Fruit fly (Drosophila melanogaster) whole organism, embryonic: ENCODE measurements around the gene ZnT77C.

Experiments
- Abd-B ChIP-seq: fragments of 200-800 bp; sonication (Bioruptor generic); optimal IDR thresholded peaks from 2 replicates; lab custom pipeline; 2018; ENCODE audit warnings: missing biosample characterization, mild to moderate bottlenecking, missing genetic modification characterization, moderate library complexity
- Asciz ChIP-seq: fragments of 200-800 bp; sonication (Bioruptor generic); optimal IDR thresholded peaks from 2 replicates; lab custom pipeline; 2017; ENCODE audit warnings: missing biosample characterization, mild to moderate bottlenecking, missing genetic modification characterization, missing genetic modification reagents
- CG10654 ChIP-seq: fragments of 200-800 bp; sonication (Bioruptor generic); optimal IDR thresholded peaks from 2 replicates; lab custom pipeline; 2016; ENCODE audit warnings: missing biosample characterization, missing genetic modification characterization
- CG11504 ChIP-seq: fragments of 200-800 bp; sonication (Bioruptor generic); optimal IDR thresholded peaks from 3 replicates; lab custom pipeline; 2019; ENCODE audit warnings: missing biosample characterization, mild to moderate bottlenecking, missing genetic modification characterization, moderate library complexity
- CG12659 ChIP-seq: fragments of 200-800 bp; sonication (Bioruptor generic); optimal IDR thresholded peaks from 3 replicates; lab custom pipeline; 2017; ENCODE audit warnings: mild to moderate bottlenecking, missing biosample characterization, missing genetic modification reagents, missing genetic modification characterization
- CG14014 ChIP-seq: fragments of 200-800 bp; sonication (Bioruptor generic); IDR thresholded peaks from 2 replicates; pipeline ENCODE4 v1.3.6; 2022; ENCODE audit warnings: missing biosample characterization, missing genetic modification characterization
- CG14441 ChIP-seq: fragments of 200-800 bp; sonication (Bioruptor generic); IDR thresholded peaks from 2 replicates; pipeline ENCODE4 v1.3.6; 2022; ENCODE audit warnings: missing biosample characterization, missing genetic modification characterization
- CG14860 ChIP-seq: fragments of 200-800 bp; sonication (Bioruptor generic); IDR thresholded peaks from 3 replicates; pipeline ENCODE4 v1.3.6; 2022; ENCODE audit warnings: missing biosample characterization, missing genetic modification characterization; ENCODE audit not compliant: partially characterized antibody
- CG15269 ChIP-seq: fragments of 200-800 bp; sonication (Bioruptor generic); optimal IDR thresholded peaks from 2 replicates; lab custom pipeline; 2018; ENCODE audit warnings: missing biosample characterization, mild to moderate bottlenecking, missing genetic modification characterization, moderate library complexity
- CG17912 ChIP-seq: fragments of 200-800 bp; sonication (Bioruptor generic); optimal IDR thresholded peaks from 2 replicates; lab custom pipeline; 2018; ENCODE audit warnings: missing biosample characterization, mild to moderate bottlenecking, missing genetic modification characterization
- CG1792 ChIP-seq: fragments of 200-800 bp; sonication (Bioruptor generic); optimal IDR thresholded peaks from 2 replicates; lab custom pipeline; 2016; ENCODE audit warnings: missing biosample characterization, missing genetic modification characterization
- CG18619 ChIP-seq: fragments of 200-800 bp; sonication (Bioruptor generic); optimal IDR thresholded peaks from 3 replicates; lab custom pipeline; 2017; ENCODE audit warnings: missing biosample characterization, mild to moderate bottlenecking, missing genetic modification characterization
- CG18764 ChIP-seq: fragments of 200-800 bp; sonication (Bioruptor generic); optimal IDR thresholded peaks from 3 replicates; lab custom pipeline; 2016; ENCODE audit warnings: missing biosample characterization, missing genetic modification characterization
- CG2875 ChIP-seq: fragments of 200-800 bp; sonication (Bioruptor generic); optimal IDR thresholded peaks from 2 replicates; lab custom pipeline; 2017; ENCODE audit warnings: missing biosample characterization, mild to moderate bottlenecking, missing genetic modification characterization, missing genetic modification reagents
- CG31365 ChIP-seq: fragments of 200-800 bp; sonication (Bioruptor generic); optimal IDR thresholded peaks from 2 replicates; lab custom pipeline; 2018; ENCODE audit warnings: missing biosample characterization, mild to moderate bottlenecking, missing genetic modification characterization
- CG33213 ChIP-seq: fragments of 200-800 bp; sonication (Bioruptor generic); optimal IDR thresholded peaks from 3 replicates; lab custom pipeline; 2016; ENCODE audit warnings: missing biosample characterization, missing genetic modification characterization
- CG4424 ChIP-seq: fragments of 200-800 bp; sonication (Bioruptor generic); optimal IDR thresholded peaks from 3 replicates; lab custom pipeline; 2016; ENCODE audit warnings: missing biosample characterization, missing genetic modification characterization
- CG9215 ChIP-seq: fragments of 200-800 bp; sonication (Bioruptor generic); IDR thresholded peaks from 2 replicates; pipeline ENCODE4 v1.3.6; 2022; ENCODE audit warnings: missing biosample characterization, missing genetic modification characterization
- CG9437 ChIP-seq: fragments of 200-800 bp; sonication (Bioruptor generic); optimal IDR thresholded peaks from 2 replicates; lab custom pipeline; 2018; ENCODE audit warnings: missing biosample characterization, mild to moderate bottlenecking, missing genetic modification characterization
- D19A ChIP-seq: fragments of 200-800 bp; optimal IDR thresholded peaks from 3 replicates; lab custom pipeline; 2019; ENCODE audit warnings: missing biosample characterization, mild to moderate bottlenecking, missing genetic modification characterization, moderate library complexity
- Doc2 ChIP-seq: fragments of 200-800 bp; sonication (Bioruptor generic); IDR thresholded peaks from 2 replicates; pipeline ENCODE4 v1.3.6; 2022; ENCODE audit warnings: missing biosample characterization, missing genetic modification characterization
- Fer3 ChIP-seq: fragments of 200-800 bp; sonication (Bioruptor generic); optimal IDR thresholded peaks from 2 replicates; lab custom pipeline; 2018; ENCODE audit warnings: missing biosample characterization, mild to moderate bottlenecking, missing genetic modification characterization, moderate library complexity
- Kr ChIP-seq: fragments of 200-800 bp; sonication (Bioruptor generic); optimal IDR thresholded peaks from 2 replicates; lab custom pipeline; 2017; ENCODE audit warnings: missing biosample characterization, mild to moderate bottlenecking, missing genetic modification characterization
- MESR4 ChIP-seq: fragments of 200-800 bp; sonication (Bioruptor generic); optimal IDR thresholded peaks from 2 replicates; lab custom pipeline; 2018; ENCODE audit warnings: missing biosample characterization, mild to moderate bottlenecking, missing genetic modification characterization, moderate library complexity
- Med ChIP-seq: fragments of 200-800 bp; sonication (Bioruptor generic); peaks from one replicate; lab custom pipeline; 2016; ENCODE audit warnings: missing biosample characterization, missing genetic modification characterization, mild to moderate bottlenecking, inconsistent platforms, moderate library complexity
- Myb ChIP-seq: fragments of 200-800 bp; sonication (Bioruptor generic); optimal IDR thresholded peaks from 2 replicates; lab custom pipeline; 2016; ENCODE audit warnings: missing biosample characterization, missing genetic modification characterization
- Nf-YB ChIP-seq: fragments of 200-800 bp; sonication (Bioruptor generic); optimal IDR thresholded peaks from 3 replicates; lab custom pipeline; 2019; ENCODE audit warnings: missing biosample characterization, mild to moderate bottlenecking, missing genetic modification characterization, moderate library complexity
- Optix ChIP-seq: fragments of 200-800 bp; sonication (Bioruptor generic); IDR thresholded peaks from 3 replicates; pipeline ENCODE4 v1.3.6; 2022; ENCODE audit warnings: missing biosample characterization, missing genetic modification characterization
- abd-A ChIP-seq: fragments of 200-800 bp; sonication (Bioruptor generic); optimal IDR thresholded peaks from 3 replicates; lab custom pipeline; 2019; ENCODE audit warnings: missing biosample characterization, mild to moderate bottlenecking, missing genetic modification characterization, moderate library complexity
- ato ChIP-seq: fragments of 200-800 bp; sonication (Bioruptor generic); IDR thresholded peaks from 2 replicates; pipeline ENCODE4 v1.3.6; 2022; ENCODE audit warnings: missing biosample characterization, missing genetic modification characterization; ENCODE audit not compliant: partially characterized antibody
- cad ChIP-seq: fragments of >200 bp; optimal IDR thresholded peaks from 2 replicates; lab custom pipeline; 2017; ENCODE audit warnings: missing biosample characterization, missing genetic modification characterization
- ci ChIP-seq: fragments of 200-800 bp; sonication (Bioruptor generic); IDR thresholded peaks from 3 replicates; pipeline ENCODE4 v1.3.6; 2022; ENCODE audit warnings: missing biosample characterization, missing genetic modification characterization
- disco-r ChIP-seq: fragments of 200-800 bp; sonication (Bioruptor generic); optimal IDR thresholded peaks from 2 replicates; lab custom pipeline; 2016; ENCODE audit warnings: missing biosample characterization, missing genetic modification characterization
- dmrt11E ChIP-seq: fragments of 200-800 bp; sonication (Bioruptor generic); optimal IDR thresholded peaks from 3 replicates; lab custom pipeline; 2018; ENCODE audit warnings: missing biosample characterization, mild to moderate bottlenecking, missing genetic modification characterization, moderate library complexity
- fu2 ChIP-seq: fragments of 200-800 bp; sonication (Bioruptor generic); optimal IDR thresholded peaks from 2 replicates; lab custom pipeline; 2016; ENCODE audit warnings: missing biosample characterization, missing genetic modification characterization
- gro ChIP-seq: fragments of 200-800 bp; sonication (Bioruptor generic); optimal IDR thresholded peaks from 2 replicates; lab custom pipeline; 2016; ENCODE audit warnings: missing biosample characterization, missing genetic modification characterization
- kay ChIP-seq: fragments of 200-800 bp; sonication (Bioruptor generic); optimal IDR thresholded peaks from 2 replicates; lab custom pipeline; 2016; ENCODE audit warnings: missing biosample characterization, missing genetic modification characterization
- ken ChIP-seq: fragments of 200-800 bp; sonication (Bioruptor generic); IDR thresholded peaks from 3 replicates; pipeline ENCODE4 v1.3.6; 2022; ENCODE audit warnings: missing biosample characterization, missing genetic modification characterization
- lmd ChIP-seq: fragments of 200-800 bp; sonication (Bioruptor generic); IDR thresholded peaks from 2 replicates; pipeline ENCODE4 v1.3.6; 2022; ENCODE audit warnings: missing biosample characterization, missing genetic modification characterization
- nau ChIP-seq: fragments of 200-800 bp; sonication (Bioruptor generic); optimal IDR thresholded peaks from 3 replicates; lab custom pipeline; 2017; ENCODE audit warnings: missing biosample characterization, mild to moderate bottlenecking, missing genetic modification characterization, missing genetic modification reagents
- nerfin-1 ChIP-seq: fragments of 200-800 bp; sonication (Bioruptor generic); optimal IDR thresholded peaks from 3 replicates; lab custom pipeline; 2019; ENCODE audit warnings: missing biosample characterization, mild to moderate bottlenecking, missing genetic modification characterization, moderate library complexity
- nmo ChIP-seq: fragments of 200-800 bp; sonication (Bioruptor generic); optimal IDR thresholded peaks from 2 replicates; lab custom pipeline; 2018; ENCODE audit warnings: missing biosample characterization, mild to moderate bottlenecking, missing genetic modification characterization, moderate library complexity
- psq ChIP-seq: fragments of 200-800 bp; sonication (Bioruptor generic); optimal IDR thresholded peaks from 2 replicates; lab custom pipeline; 2017; ENCODE audit warnings: missing biosample characterization, missing genetic modification characterization
- pum ChIP-seq: fragments of 200-800 bp; sonication (Bioruptor generic); optimal IDR thresholded peaks from 2 replicates; lab custom pipeline; 2016; ENCODE audit warnings: missing biosample characterization, missing genetic modification characterization
- sisA ChIP-seq: fragments of 200-800 bp; sonication (Bioruptor generic); IDR thresholded peaks from 2 replicates; pipeline ENCODE4 v1.3.6; 2022; ENCODE audit warnings: missing biosample characterization, missing genetic modification characterization
- trh ChIP-seq: fragments of 200-800 bp; sonication (Bioruptor generic); optimal IDR thresholded peaks from 2 replicates; lab custom pipeline; 2016; ENCODE audit warnings: missing biosample characterization, missing genetic modification characterization
- unpg ChIP-seq: fragments of 200-800 bp; sonication (Bioruptor generic); optimal IDR thresholded peaks from 3 replicates; lab custom pipeline; 2018; ENCODE audit warnings: missing biosample characterization, mild to moderate bottlenecking, missing genetic modification characterization, moderate library complexity
- wek ChIP-seq: fragments of 200-800 bp; sonication (Bioruptor generic); optimal IDR thresholded peaks from 3 replicates; lab custom pipeline; 2018; ENCODE audit warnings: missing biosample characterization, mild to moderate bottlenecking, missing genetic modification characterization, moderate library complexity
- zfh1 ChIP-seq: fragments of 200-800 bp; sonication (Bioruptor generic); IDR thresholded peaks from 3 replicates; pipeline ENCODE4 v1.3.6; 2022; ENCODE audit warnings: missing biosample characterization, missing genetic modification characterization

ZnT77C gene

dm6 chr3L:20471499-20472313 lies 23.0 kb downstream of the ZnT77C start (continued):
- TF ChIP-seq wek (GFP tag; lab: Kevin White, UChicago) (peak; percentile 83), CG31365 (tag; lab: Kevin White, UChicago) (peak; percentile 71), nau (GFP tag; lab: Kevin White, UChicago) (peak; percentile 80), CG18764 (GFP tag; lab: Kevin White, UChicago) (peak; percentile 46), Myb (GFP tag; lab: Kevin White, UChicago) (peak; percentile 35), ci (peak; percentile 86), MESR4 (GFP tag; lab: Kevin White, UChicago) (peak; percentile 12), Abd-B (GFP tag; lab: Kevin White, UChicago) (peak; percentile 40), CG15269 (tag; lab: Kevin White, UChicago) (no peak), zfh1 (peak; percentile 75), psq (GFP tag; lab: Kevin White, UChicago) (peak; percentile 47), CG14014 (peak; percentile 20; the same call in 1 of the 2 replicates), CG4424 (GFP tag; lab: Kevin White, UChicago) (peak; percentile 7), dmrt11E (peak; percentile 70), fu2 (GFP tag; lab: Kevin White, UChicago) (peak; percentile 12), sisA (GFP tag; lab: Robert Waterston, UW) (no peak), CG18619 (GFP tag; lab: Kevin White, UChicago) (peak; percentile 53), unpg (GFP tag; lab: Kevin White, UChicago) (peak; percentile 17), cad (GFP tag; lab: Kevin White, UChicago) (no peak), CG1792 (GFP tag; lab: Kevin White, UChicago) (peak; percentile 87), pum (GFP tag; lab: Kevin White, UChicago) (peak; percentile 17), Fer3 (tag; lab: Kevin White, UChicago) (peak; percentile 16), CG9215 (GFP tag; lab: Robert Waterston, UW) (no peak), CG10654 (GFP tag; lab: Kevin White, UChicago) (peak; percentile 46), Doc2 (GFP tag; lab: Robert Waterston, UW) (no peak), CG14441 (GFP tag; lab: Robert Waterston, UW) (no peak), abd-A (tag; lab: Kevin White, UChicago) (no peak), Optix (no peak), CG17912 (GFP tag; lab: Kevin White, UChicago) (peak; percentile 64), Nf-YB (GFP tag; lab: Kevin White, UChicago) (peak; percentile 33), CG9437 (GFP tag; lab: Kevin White, UChicago) (peak; percentile 22), CG12659 (peak; percentile 25), CG14860 (no peak), D19A (tag; lab: Kevin White, UChicago) (peak; percentile 97), Med (GFP tag; lab: Kevin White, UChicago) (peak; percentile 96), CG33213 (GFP tag; lab: Kevin White, UChicago) (peak; percentile 67), Kr (GFP tag; lab: Kevin White, UChicago) (peak; percentile 83), ken (GFP tag; lab: Robert Waterston, UW) (peak; percentile 29; the same call in 1 of the 3 replicates), Asciz (GFP tag; lab: Kevin White, UChicago) (peak; percentile 79), trh (GFP tag; lab: Kevin White, UChicago) (peak; percentile 12), CG11504 (peak; percentile 47), nmo (GFP tag; lab: Kevin White, UChicago) (peak; percentile 38), kay (peak; percentile 17), disco-r (GFP tag; lab: Kevin White, UChicago) (peak; percentile 61), CG2875 (peak; percentile 79), nerfin-1 (tag; lab: Kevin White, UChicago) (peak; percentile 49), lmd (no peak), gro (GFP tag; lab: Kevin White, UChicago) (peak; percentile 21), ato (GFP tag; lab: Robert Waterston, UW) (no peak)
